Fruit fly (Drosophila melanogaster) Kc167 (cell line): Measurements from ENCODE around the gene Wdr24.

ENCODE experiments used
- Myc ChIP-seq: fragments of >200 bp; optimal IDR thresholded peaks from 2 replicates; lab custom pipeline; 2017; ENCODE audit warnings: missing external identifiers
- Sin3A ChIP-seq: fragments of >200 bp; optimal IDR thresholded peaks from 2 replicates; lab custom pipeline; 2018; ENCODE audit warnings: missing external identifiers
- h ChIP-seq: fragments of >200 bp; optimal IDR thresholded peaks from 3 replicates; lab custom pipeline; 2018; ENCODE audit warnings: missing external identifiers
- insv ChIP-seq: fragments of >200 bp; optimal IDR thresholded peaks from 3 replicates; lab custom pipeline; 2018; ENCODE audit warnings: missing external identifiers
- psq ChIP-seq: fragments of >200 bp; optimal IDR thresholded peaks from 2 replicates; lab custom pipeline; 2017; ENCODE audit warnings: missing external identifiers
- ttk ChIP-seq: sonication (Bioruptor generic); optimal IDR thresholded peaks from 2 replicates; lab custom pipeline; 2017; ENCODE audit warnings: missing external identifiers

DNA sequence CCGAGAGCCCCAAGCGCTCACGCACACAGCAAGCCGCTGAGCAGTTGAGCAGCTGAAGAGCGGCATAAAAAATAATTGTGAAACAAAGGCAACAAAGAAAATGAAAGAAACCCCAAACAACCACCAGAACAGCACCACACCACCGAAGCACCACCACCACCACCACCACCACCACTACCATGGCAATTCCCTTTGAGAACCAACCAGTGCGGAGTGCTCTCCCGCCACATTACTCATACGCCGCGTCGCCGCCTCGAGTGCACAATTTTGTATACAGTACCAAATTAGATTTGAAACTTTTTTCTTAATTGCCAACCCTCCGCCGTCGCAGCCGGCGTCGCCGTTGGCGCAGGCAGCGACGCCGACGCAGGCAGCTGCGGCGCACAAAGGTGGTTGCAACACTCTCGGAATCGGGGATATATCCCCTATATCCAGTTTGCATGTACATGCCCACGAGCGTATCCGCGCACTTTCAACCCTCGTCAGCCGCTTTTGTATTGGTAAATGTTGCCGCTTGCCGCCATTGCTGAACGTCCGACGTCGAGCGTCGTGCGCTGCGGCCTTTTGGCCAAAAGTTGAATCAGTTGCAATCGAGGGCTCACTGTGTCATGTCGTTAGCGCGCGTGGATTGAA is 52.8 kb downstream of the Wdr24 start, which contains the start of gene dmrt99B:
- TF ChIP-seq Myc (lab: Kevin White, UChicago) (no peak), Sin3A (lab: Kevin White, UChicago) (no peak), ttk (lab: Kevin White, UChicago) (no peak), psq (no peak), h (no peak), insv (lab: Kevin White, UChicago) (no peak)
